Worm (Caenorhabditis elegans): Measurements from ENCODE around the gene sra-34.

- TF ChIP-seq ZK546.5 (tag; optimal IDR thresholded peaks at IDR 0.05): no peak
- TF ChIP-seq skn-1 (tag; optimal IDR thresholded peaks at IDR 0.05): no peak
- no peak for TF ChIP-seq mdl-1 (tag; optimal IDR thresholded peaks at IDR 0.05)
- no peak for TF ChIP-seq aly-2 (tag; optimal IDR thresholded peaks at IDR 0.05)
- TF ChIP-seq nhr-77 (tag; optimal IDR thresholded peaks at IDR 0.05): no peak
- no peak for TF ChIP-seq egl-27 (tag; optimal IDR thresholded peaks at IDR 0.05)
- TF ChIP-seq lin-13 (GFP tag; optimal IDR thresholded peaks at IDR 0.05): no peak
- TF ChIP-seq alr-1 (tag; optimal IDR thresholded peaks at IDR 0.05): no peak
These were observed 28.4 kb upstream of the sra-34 start, which contains the start of gene vab-1 for ce11 chrII:4571868-4572267.
